Fruit fly (Drosophila melanogaster) whole organism, embryonic: Measurements from ENCODE around the gene krz.

Experiments
- Awh ChIP-seq: fragments of 200-800 bp; sonication (Bioruptor generic); IDR thresholded peaks from 2 replicates; pipeline ENCODE4, ENCODE4 v1.3.6; 2022; ENCODE audit warnings: missing biosample characterization, missing genetic modification characterization
- BtbVII ChIP-seq: fragments of 200-800 bp; sonication (Bioruptor generic); optimal IDR thresholded peaks from 3 replicates; lab custom pipeline; 2017; ENCODE audit warnings: missing biosample characterization, mild to moderate bottlenecking, missing genetic modification characterization
- CG11398 ChIP-seq: fragments of 200-800 bp; sonication (Bioruptor generic); optimal IDR thresholded peaks from 2 replicates; lab custom pipeline; 2016; ENCODE audit warnings: missing biosample characterization, missing genetic modification characterization
- CG12659 ChIP-seq: fragments of 200-800 bp; sonication (Bioruptor generic); optimal IDR thresholded peaks from 3 replicates; lab custom pipeline; 2017; ENCODE audit warnings: mild to moderate bottlenecking, missing biosample characterization, missing genetic modification reagents, missing genetic modification characterization
- CG14050 ChIP-seq: fragments of 200-800 bp; sonication (Bioruptor generic); IDR thresholded peaks from 3 replicates; pipeline ENCODE4 v1.3.6; 2022; ENCODE audit warnings: missing biosample characterization, missing genetic modification characterization
- CG1647 ChIP-seq: fragments of 200-800 bp; sonication (Bioruptor generic); optimal IDR thresholded peaks from 3 replicates; lab custom pipeline; 2016; ENCODE audit warnings: missing biosample characterization, missing genetic modification characterization
- CG18764 ChIP-seq: fragments of 200-800 bp; sonication (Bioruptor generic); optimal IDR thresholded peaks from 3 replicates; lab custom pipeline; 2016; ENCODE audit warnings: missing biosample characterization, missing genetic modification characterization
- CG2678 ChIP-seq: fragments of 200-800 bp; sonication (Bioruptor generic); optimal IDR thresholded peaks from 3 replicates; lab custom pipeline; 2019; ENCODE audit warnings: missing biosample characterization, mild to moderate bottlenecking, missing genetic modification characterization, moderate library complexity
- CG31224 ChIP-seq: fragments of 200-800 bp; sonication (Bioruptor generic); IDR thresholded peaks from 2 replicates; pipeline ENCODE4 v1.3.6; 2022; ENCODE audit warnings: missing biosample characterization, missing genetic modification characterization
- CG31365 ChIP-seq: fragments of 200-800 bp; sonication (Bioruptor generic); optimal IDR thresholded peaks from 2 replicates; lab custom pipeline; 2018; ENCODE audit warnings: missing biosample characterization, mild to moderate bottlenecking, missing genetic modification characterization
- CG42726 ChIP-seq: fragments of 200-800 bp; sonication (Bioruptor generic); IDR thresholded peaks from 2 replicates; pipeline ENCODE4 v1.3.6; 2022; ENCODE audit warnings: missing biosample characterization, missing genetic modification characterization; ENCODE audit not compliant: partially characterized antibody
- CG4820 ChIP-seq: fragments of 200-800 bp; sonication (Bioruptor generic); optimal IDR thresholded peaks from 3 replicates; lab custom pipeline; 2016; ENCODE audit warnings: missing biosample characterization, missing genetic modification characterization
- CG6272 ChIP-seq: fragments of 200-800 bp; sonication (Bioruptor generic); IDR thresholded peaks from 2 replicates; pipeline ENCODE4 v1.3.6; 2022; ENCODE audit warnings: missing biosample characterization, missing genetic modification characterization
- CG6791 ChIP-seq: fragments of 200-800 bp; sonication (Bioruptor generic); IDR thresholded peaks from 3 replicates; pipeline ENCODE4 v1.3.6; 2022; ENCODE audit warnings: missing biosample characterization, missing genetic modification characterization; ENCODE audit not compliant: partially characterized antibody
- CG7372 ChIP-seq: fragments of 200-800 bp; sonication (Bioruptor generic); IDR thresholded peaks from 2 replicates; pipeline ENCODE4 v1.3.6; 2022; ENCODE audit warnings: missing biosample characterization, missing genetic modification characterization
- CG7745 ChIP-seq: fragments of 200-800 bp; sonication (Bioruptor generic); optimal IDR thresholded peaks from 2 replicates; lab custom pipeline; 2018; ENCODE audit warnings: missing biosample characterization, mild to moderate bottlenecking, missing genetic modification characterization, moderate library complexity
- CG9215 ChIP-seq: fragments of 200-800 bp; sonication (Bioruptor generic); IDR thresholded peaks from 2 replicates; pipeline ENCODE4 v1.3.6; 2022; ENCODE audit warnings: missing biosample characterization, missing genetic modification characterization
- CG9932 ChIP-seq: fragments of 200-800 bp; sonication (Bioruptor generic); IDR thresholded peaks from 2 replicates; pipeline ENCODE4 v1.3.6; 2022; ENCODE audit warnings: missing biosample characterization, missing genetic modification characterization
- CkIIα-i1 ChIP-seq: fragments of 200-800 bp; sonication (Bioruptor generic); IDR thresholded peaks from 2 replicates; pipeline ENCODE4 v1.3.6; 2022; ENCODE audit warnings: missing biosample characterization, missing genetic modification characterization
- Dad ChIP-seq: fragments of 200-800 bp; sonication (Bioruptor generic); optimal IDR thresholded peaks from 3 replicates; lab custom pipeline; 2016; ENCODE audit warnings: missing biosample characterization, missing genetic modification characterization
- Dip3 ChIP-seq: fragments of 200-800 bp; sonication (Bioruptor generic); optimal IDR thresholded peaks from 3 replicates; lab custom pipeline; 2016; ENCODE audit warnings: missing biosample characterization, missing genetic modification characterization
- E2f1 ChIP-seq: fragments of 200-800 bp; sonication (Bioruptor generic); IDR thresholded peaks from 2 replicates; pipeline ENCODE4 v1.3.6; 2022; ENCODE audit warnings: missing biosample characterization, missing genetic modification characterization
- Hey ChIP-seq: fragments of 200-800 bp; sonication (Bioruptor generic); optimal IDR thresholded peaks from 3 replicates; lab custom pipeline; 2018; ENCODE audit warnings: missing biosample characterization, mild to moderate bottlenecking, missing genetic modification characterization
- MBD-R2 ChIP-seq: fragments of 200-800 bp; sonication (Bioruptor generic); IDR thresholded peaks from 2 replicates; pipeline ENCODE4 v1.3.6; 2022; ENCODE audit warnings: missing biosample characterization, missing genetic modification characterization
- NFAT ChIP-seq: fragments of 200-800 bp; sonication (Bioruptor generic); IDR thresholded peaks from 2 replicates; pipeline ENCODE4 v1.3.6; 2022; ENCODE audit warnings: missing biosample characterization, missing genetic modification characterization
- Nf-YA ChIP-seq: fragments of 200-800 bp; sonication (Bioruptor generic); IDR thresholded peaks from 2 replicates; pipeline ENCODE4 v1.3.6; 2022; ENCODE audit warnings: missing biosample characterization, missing genetic modification characterization
- Oaz ChIP-seq: fragments of 200-800 bp; sonication (Bioruptor generic); IDR thresholded peaks from 2 replicates; pipeline ENCODE4 v1.3.6; 2022; ENCODE audit warnings: missing biosample characterization, missing genetic modification characterization
- Ptx1 ChIP-seq: fragments of 200-800 bp; sonication (Bioruptor generic); IDR thresholded peaks from 2 replicates; pipeline ENCODE4 v1.3.6; 2022; ENCODE audit warnings: missing biosample characterization, missing genetic modification characterization
- Rfx ChIP-seq: fragments of 200-800 bp; sonication (Bioruptor generic); IDR thresholded peaks from 2 replicates; pipeline ENCODE4 v1.3.6; 2022; ENCODE audit warnings: missing biosample characterization, missing genetic modification characterization
- Rx ChIP-seq: fragments of 200-800 bp; sonication (Bioruptor generic); IDR thresholded peaks from 2 replicates; pipeline ENCODE4 v1.3.6; 2022; ENCODE audit warnings: missing biosample characterization, missing genetic modification characterization
- Sin3A ChIP-seq: fragments of >200 bp; optimal IDR thresholded peaks from 2 replicates; lab custom pipeline; 2018
- bowl ChIP-seq: fragments of 200-800 bp; sonication (Bioruptor generic); IDR thresholded peaks from 2 replicates; pipeline ENCODE4 v1.3.6; 2022; ENCODE audit warnings: missing biosample characterization, missing genetic modification characterization
- btn ChIP-seq: fragments of 200-800 bp; sonication (Bioruptor generic); optimal IDR thresholded peaks from 2 replicates; lab custom pipeline; 2016; ENCODE audit warnings: missing biosample characterization, missing genetic modification characterization
- disco-r ChIP-seq: fragments of 200-800 bp; sonication (Bioruptor generic); optimal IDR thresholded peaks from 2 replicates; lab custom pipeline; 2016; ENCODE audit warnings: missing biosample characterization, missing genetic modification characterization
- dpn ChIP-seq, 2 experiments: fragments of 200-800 bp; sonication (Bioruptor generic); optimal IDR thresholded peaks; 3 replicates each; lab custom pipeline; 2016; ENCODE audit warnings: missing biosample characterization in 2 of 2, missing genetic modification characterization in 2 of 2
- ewg ChIP-seq: fragments of 200-800 bp; sonication (Bioruptor generic); optimal IDR thresholded peaks from 3 replicates; lab custom pipeline; 2017; ENCODE audit warnings: mild to moderate bottlenecking, missing biosample characterization, missing genetic modification reagents, missing genetic modification characterization
- exex ChIP-seq: fragments of 200-800 bp; sonication (Bioruptor generic); optimal IDR thresholded peaks from 4 replicates; lab custom pipeline; 2018; ENCODE audit warnings: missing biosample characterization, mild to moderate bottlenecking, missing genetic modification characterization, moderate library complexity
- eyg ChIP-seq: fragments of 200-800 bp; sonication (Bioruptor generic); optimal IDR thresholded peaks from 3 replicates; lab custom pipeline; 2016; ENCODE audit warnings: missing biosample characterization, missing genetic modification characterization
- her ChIP-seq: fragments of 200-800 bp; sonication (Bioruptor generic); optimal IDR thresholded peaks from 2 replicates; lab custom pipeline; 2016; ENCODE audit warnings: missing biosample characterization, missing genetic modification characterization
- knrl ChIP-seq: fragments of 200-800 bp; sonication (Bioruptor generic); IDR thresholded peaks from 3 replicates; pipeline ENCODE4 v1.3.6; 2022; ENCODE audit warnings: missing biosample characterization, missing genetic modification characterization; ENCODE audit not compliant: partially characterized antibody
- lbe ChIP-seq: fragments of 200-800 bp; sonication (Bioruptor generic); optimal IDR thresholded peaks from 2 replicates; lab custom pipeline; 2016; ENCODE audit warnings: missing biosample characterization, mild to moderate bottlenecking, missing genetic modification characterization
- mld ChIP-seq: fragments of 200-800 bp; sonication (Bioruptor generic); IDR thresholded peaks from 3 replicates; pipeline ENCODE4 v1.3.6; 2022; ENCODE audit warnings: missing biosample characterization, missing genetic modification characterization; ENCODE audit not compliant: partially characterized antibody
- pho ChIP-seq: fragments of 200-800 bp; sonication (Bioruptor generic); optimal IDR thresholded peaks from 2 replicates; lab custom pipeline; 2016; ENCODE audit warnings: missing biosample characterization, missing genetic modification characterization
- run ChIP-seq: fragments of 200-800 bp; sonication (Bioruptor generic); optimal IDR thresholded peaks from 3 replicates; lab custom pipeline; 2018; ENCODE audit warnings: missing biosample characterization, mild to moderate bottlenecking, missing genetic modification characterization
- salm ChIP-seq: fragments of 200-800 bp; sonication (Bioruptor generic); optimal IDR thresholded peaks from 2 replicates; lab custom pipeline; 2018; ENCODE audit warnings: missing biosample characterization, mild to moderate bottlenecking, missing genetic modification characterization
- sisA ChIP-seq: fragments of 200-800 bp; sonication (Bioruptor generic); IDR thresholded peaks from 2 replicates; pipeline ENCODE4 v1.3.6; 2022; ENCODE audit warnings: missing biosample characterization, missing genetic modification characterization
- slbo ChIP-seq: fragments of 200-800 bp; sonication (Bioruptor generic); IDR thresholded peaks from 2 replicates; pipeline ENCODE4 v1.3.6; 2022; ENCODE audit warnings: missing biosample characterization, missing genetic modification characterization
- slou ChIP-seq: fragments of 200-800 bp; sonication (Bioruptor generic); optimal IDR thresholded peaks from 3 replicates; lab custom pipeline; 2016; ENCODE audit warnings: missing biosample characterization, missing genetic modification characterization
- sob ChIP-seq: fragments of 200-800 bp; sonication (Bioruptor generic); IDR thresholded peaks from 2 replicates; pipeline ENCODE4 v1.3.6; 2022; ENCODE audit warnings: missing biosample characterization, missing genetic modification characterization
- stwl ChIP-seq: fragments of 200-800 bp; sonication (Bioruptor generic); optimal IDR thresholded peaks from 3 replicates; lab custom pipeline; 2018; ENCODE audit warnings: missing biosample characterization, mild to moderate bottlenecking, missing genetic modification characterization, moderate library complexity
- tap ChIP-seq: fragments of 200-800 bp; optimal IDR thresholded peaks from 3 replicates; lab custom pipeline; 2019; ENCODE audit warnings: missing biosample characterization, mild to moderate bottlenecking, missing genetic modification characterization, moderate library complexity
- tgo ChIP-seq: fragments of 200-800 bp; sonication (Bioruptor generic); IDR thresholded peaks from 3 replicates; pipeline ENCODE4 v1.3.6; 2022; ENCODE audit warnings: missing biosample characterization, missing genetic modification characterization
- ttk ChIP-seq: fragments of 200-800 bp; sonication (Bioruptor generic); IDR thresholded peaks from 2 replicates; pipeline ENCODE4 v2.1.2; 2022; ENCODE audit warnings: missing biosample characterization, missing genetic modification characterization
- unc-4 ChIP-seq: fragments of 200-800 bp; sonication (Bioruptor generic); IDR thresholded peaks from 2 replicates; pipeline ENCODE4 v1.3.6; 2022; ENCODE audit warnings: missing biosample characterization, missing genetic modification characterization; ENCODE audit not compliant: partially characterized antibody

Gene krz

dm6 chr3R:32052504-32052815 is 667 bp upstream of the krz start (continued):
- TF ChIP-seq knrl (GFP tag; lab: Robert Waterston, UW) (no peak), sisA (GFP tag; lab: Robert Waterston, UW) (no peak), pho (GFP tag; lab: Kevin White, UChicago) (no peak), CG6791 (GFP tag; lab: Robert Waterston, UW) (no peak), dpn (GFP tag; optimal IDR thresholded peaks at IDR 0.05; lab: Kevin White, UChicago) (no peak), NFAT (GFP tag; lab: Robert Waterston, UW) (no peak), CG42726 (GFP tag; lab: Robert Waterston, UW) (no peak), CG9932 (GFP tag; lab: Robert Waterston, UW) (no peak), CkIIα-i1 (GFP tag; lab: Robert Waterston, UW) (no peak), btn (GFP tag; lab: Kevin White, UChicago) (no peak), tap (no peak), Rx (GFP tag; lab: Robert Waterston, UW) (no peak), lbe (no peak), slbo (GFP tag; lab: Robert Waterston, UW) (no peak; the same call in 1 of the 2 replicates), sob (0 out of 2 replicates have a peak, but pooled peaks have one; percentile 19), CG18764 (GFP tag; lab: Kevin White, UChicago) (no peak), CG31365 (no peak), Dip3 (GFP tag; lab: Kevin White, UChicago) (no peak), Nf-YA (GFP tag; lab: Robert Waterston, UW) (no peak), CG7745 (tag; lab: Kevin White, UChicago) (peak; percentile 16), CG2678 (tag; lab: Kevin White, UChicago) (no peak), Sin3A (no peak), tgo (GFP tag; lab: Robert Waterston, UW) (0 out of 3 replicates have a peak, but pooled peaks have one; percentile 6), ewg (GFP tag; lab: Kevin White, UChicago) (no peak), CG6272 (GFP tag; lab: Robert Waterston, UW) (no peak), CG9215 (GFP tag; lab: Robert Waterston, UW) (no peak), CG1647 (GFP tag; lab: Kevin White, UChicago) (no peak), Rfx (GFP tag; lab: Robert Waterston, UW) (no peak), CG31224 (GFP tag; lab: Robert Waterston, UW) (no peak), unc-4 (GFP tag; lab: Robert Waterston, UW) (0 out of 2 replicates have a peak, but pooled peaks have one; percentile 30), mld (GFP tag; lab: Robert Waterston, UW) (no peak), bowl (GFP tag; lab: Robert Waterston, UW) (no peak), CG12659 (no peak), disco-r (GFP tag; lab: Kevin White, UChicago) (no peak), Oaz (GFP tag; lab: Robert Waterston, UW) (no peak), ttk (GFP tag; lab: Robert Waterston, UW) (no peak), Awh (no peak), E2f1 (GFP tag; lab: Robert Waterston, UW) (no peak), Dad (GFP tag; lab: Kevin White, UChicago) (no peak), BtbVII (peak; percentile 21), CG7372 (GFP tag; lab: Robert Waterston, UW) (no peak), eyg (GFP tag; lab: Kevin White, UChicago) (no peak), CG14050 (GFP tag; lab: Robert Waterston, UW) (no peak), Ptx1 (GFP tag; lab: Robert Waterston, UW) (peak; percentile 31; the same call in 1 of the 2 replicates), CG4820 (GFP tag; lab: Kevin White, UChicago) (no peak), salm (tag; lab: Kevin White, UChicago) (no peak), slou (GFP tag; lab: Kevin White, UChicago) (no peak), run (tag; lab: Kevin White, UChicago) (no peak), stwl (tag; lab: Kevin White, UChicago) (no peak), exex (tag; lab: Kevin White, UChicago) (no peak), CG11398 (no peak), MBD-R2 (no peak), Hey (tag; lab: Kevin White, UChicago) (no peak), her (no peak)
